Fruit fly (Drosophila melanogaster): ENCODE data around the gene CG17568.

Gene CG17568

DNA sequence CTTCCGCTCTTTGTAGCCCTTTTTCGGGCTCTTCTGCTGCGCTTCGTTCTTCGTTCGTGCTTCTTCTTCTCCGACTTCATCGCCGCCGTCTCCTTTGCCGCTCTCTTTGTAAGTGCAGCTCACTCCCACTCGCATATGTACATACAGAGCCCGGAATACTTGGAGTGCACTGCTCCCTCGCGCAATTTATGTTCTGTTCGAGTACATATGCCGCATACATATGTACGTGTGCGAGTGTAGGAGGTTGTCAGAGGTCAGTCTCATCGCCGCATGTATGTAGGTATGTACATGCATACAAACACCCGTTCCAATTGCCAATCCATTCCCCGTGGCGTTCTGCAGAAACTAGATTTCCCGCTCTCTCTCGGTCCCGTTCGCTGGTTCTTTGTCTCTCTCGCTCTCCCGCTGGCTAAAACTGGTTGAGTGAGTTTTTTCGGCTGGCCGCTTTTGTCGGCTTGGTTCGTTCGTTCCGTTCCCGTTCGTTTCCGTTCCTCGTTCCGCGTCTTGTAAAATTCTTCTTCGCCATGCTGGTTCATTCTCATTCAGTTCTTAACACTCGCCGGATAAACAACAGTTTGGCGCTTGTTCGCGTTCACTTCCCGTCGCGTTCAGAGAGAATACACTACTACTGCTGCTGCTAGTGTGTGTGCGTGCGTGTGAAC lies 23.4 kb downstream of the CG17568 start:
- TF ChIP-seq CG7101 (tag; optimal IDR thresholded peaks at IDR 0.05) (peak; percentile 42), CG12768 (GFP tag; optimal IDR thresholded peaks at IDR 0.05) (peak; percentile 59), CG1620 (GFP tag; optimal IDR thresholded peaks at IDR 0.05) (no peak), CG14711 (tag; optimal IDR thresholded peaks at IDR 0.05) (peak; percentile 26), bab1 (GFP tag; optimal IDR thresholded peaks at IDR 0.05) (peak; percentile 48), cic (GFP tag; optimal IDR thresholded peaks at IDR 0.05) (peak; percentile 59), tj (GFP tag; optimal IDR thresholded peaks at IDR 0.05) (peak; percentile 39), CG11617 (GFP tag; optimal IDR thresholded peaks at IDR 0.05) (no peak), CG7045 (GFP tag; optimal IDR thresholded peaks at IDR 0.05) (no peak), Crg-1 (GFP tag; optimal IDR thresholded peaks at IDR 0.05) (no peak), CG5204 (GFP tag; optimal IDR thresholded peaks at IDR 0.05) (no peak), cnc (optimal IDR thresholded peaks at IDR 0.05) (no peak), ovo (GFP tag; optimal IDR thresholded peaks at IDR 0.05) (peak; percentile 64), Mnt (GFP tag; optimal IDR thresholded peaks at IDR 0.05) (peak; percentile 82), CG33017 (tag; optimal IDR thresholded peaks at IDR 0.05) (peak; percentile 32), Clk (GFP tag; optimal IDR thresholded peaks at IDR 0.05) (no peak), kay (GFP tag; ENCODE audit: borderline replicate concordance) (no peak), Hr96 (GFP tag; optimal IDR thresholded peaks at IDR 0.05) (peak; percentile 46), pad (GFP tag; optimal IDR thresholded peaks at IDR 0.05) (peak; percentile 70), toe (GFP tag; optimal IDR thresholded peaks at IDR 0.05) (no peak)

dm6 chr2L:19156737-19157287 lies 24.7 kb downstream of the CG17568 start:
- TF ChIP-seq bab1 (GFP tag; optimal IDR thresholded peaks at IDR 0.05), result peak; percentile 37
- no peak for TF ChIP-seq cnc (optimal IDR thresholded peaks at IDR 0.05)

dm6 chr2L:19155937-19156736 lies 25.4 kb downstream of the CG17568 start:
- TF ChIP-seq tj (GFP tag; optimal IDR thresholded peaks at IDR 0.05), result peak; percentile 75
- no peak for TF ChIP-seq Clk (GFP tag; optimal IDR thresholded peaks at IDR 0.05)
- peak; percentile 48 for TF ChIP-seq kay (GFP tag; ENCODE audit: borderline replicate concordance)
- no peak for TF ChIP-seq cic (GFP tag; optimal IDR thresholded peaks at IDR 0.05)
- no peak for TF ChIP-seq CG7045 (GFP tag; optimal IDR thresholded peaks at IDR 0.05)
- TF ChIP-seq toe (GFP tag; optimal IDR thresholded peaks at IDR 0.05), result no peak
- TF ChIP-seq cnc (optimal IDR thresholded peaks at IDR 0.05), result no peak
- TF ChIP-seq bab1 (GFP tag; optimal IDR thresholded peaks at IDR 0.05), result peak; percentile 57
- no peak for TF ChIP-seq CG14711 (tag; optimal IDR thresholded peaks at IDR 0.05)
- no peak for TF ChIP-seq CG11617 (GFP tag; optimal IDR thresholded peaks at IDR 0.05)
- TF ChIP-seq Hr96 (GFP tag; optimal IDR thresholded peaks at IDR 0.05), result no peak
- TF ChIP-seq CG33017 (tag; optimal IDR thresholded peaks at IDR 0.05), result no peak

dm6 chr2L:19154893-19155389 lies 26.6 kb downstream of the CG17568 start:
- no peak for TF ChIP-seq tj (GFP tag; optimal IDR thresholded peaks at IDR 0.05)
- TF ChIP-seq bab1 (GFP tag; optimal IDR thresholded peaks at IDR 0.05), result no peak
- no peak for TF ChIP-seq cnc (optimal IDR thresholded peaks at IDR 0.05)
- no peak for TF ChIP-seq Clk (GFP tag; optimal IDR thresholded peaks at IDR 0.05)
- no peak for TF ChIP-seq kay (GFP tag; ENCODE audit: borderline replicate concordance)
- TF ChIP-seq CG14711 (tag; optimal IDR thresholded peaks at IDR 0.05), result no peak
- no peak for TF ChIP-seq ovo (GFP tag; optimal IDR thresholded peaks at IDR 0.05)
- no peak for TF ChIP-seq CG7045 (GFP tag; optimal IDR thresholded peaks at IDR 0.05)
- TF ChIP-seq CG12768 (GFP tag; optimal IDR thresholded peaks at IDR 0.05), result no peak
- TF ChIP-seq toe (GFP tag; optimal IDR thresholded peaks at IDR 0.05), result no peak
- TF ChIP-seq pad (GFP tag; optimal IDR thresholded peaks at IDR 0.05), result no peak
- no peak for TF ChIP-seq cic (GFP tag; optimal IDR thresholded peaks at IDR 0.05)

DNA sequence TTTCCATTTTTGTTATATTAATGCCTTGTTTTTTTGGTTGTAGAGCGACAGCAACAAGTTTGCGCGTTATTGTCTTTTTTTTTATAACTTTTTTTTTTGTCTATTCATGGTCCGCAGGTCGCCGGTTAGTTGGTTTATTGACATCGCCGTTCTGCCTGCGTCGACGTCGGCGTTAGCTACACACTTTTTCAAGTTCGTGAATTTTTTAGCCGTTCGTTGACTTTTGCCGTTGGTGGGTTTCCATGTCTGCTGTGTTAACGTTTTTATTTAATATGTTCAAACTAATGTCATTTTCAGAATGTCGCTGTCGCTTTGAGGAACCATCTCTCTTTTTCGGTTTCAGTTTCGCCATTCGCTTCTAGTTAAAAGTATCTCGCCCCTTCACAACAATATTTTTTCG lies 34.9 kb downstream of the CG17568 start:
- no peak for TF ChIP-seq CG12768 (GFP tag; optimal IDR thresholded peaks at IDR 0.05)
- TF ChIP-seq kay (GFP tag; ENCODE audit: borderline replicate concordance), result peak; percentile 57

DNA sequence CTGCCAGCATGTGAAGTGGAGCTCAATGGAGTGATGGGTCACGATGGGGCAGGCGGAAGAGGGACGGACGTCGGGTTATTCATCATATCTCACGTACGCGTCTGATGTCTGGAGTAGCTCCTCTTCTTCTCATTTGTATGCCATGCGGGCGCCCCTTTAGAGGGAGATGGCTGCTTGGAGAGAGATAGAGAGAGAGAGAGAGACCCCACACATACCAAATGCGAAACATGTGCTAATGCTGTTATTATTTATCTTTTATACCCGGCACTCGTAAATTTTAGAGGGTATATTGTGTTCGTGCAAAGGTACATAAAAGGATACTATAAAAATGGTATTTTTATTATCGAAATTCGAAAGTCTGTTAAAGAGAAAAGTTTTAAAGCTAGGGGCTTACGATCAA lies 35.5 kb downstream of the CG17568 start:
- TF ChIP-seq CG11617 (GFP tag; optimal IDR thresholded peaks at IDR 0.05), result no peak
- TF ChIP-seq CG12768 (GFP tag; optimal IDR thresholded peaks at IDR 0.05), result no peak
- no peak for TF ChIP-seq ovo (GFP tag; optimal IDR thresholded peaks at IDR 0.05)
- TF ChIP-seq pad (GFP tag; optimal IDR thresholded peaks at IDR 0.05), result no peak
- TF ChIP-seq Clk (GFP tag; optimal IDR thresholded peaks at IDR 0.05), result no peak
- no peak for TF ChIP-seq bab1 (GFP tag; optimal IDR thresholded peaks at IDR 0.05)
- TF ChIP-seq CG5204 (GFP tag; optimal IDR thresholded peaks at IDR 0.05), result no peak
- no peak for TF ChIP-seq Hr96 (GFP tag; optimal IDR thresholded peaks at IDR 0.05)
- TF ChIP-seq cnc (optimal IDR thresholded peaks at IDR 0.05), result no peak
- no peak for TF ChIP-seq Mnt (GFP tag; optimal IDR thresholded peaks at IDR 0.05)
- no peak for TF ChIP-seq cic (GFP tag; optimal IDR thresholded peaks at IDR 0.05)
- no peak for TF ChIP-seq CG33017 (tag; optimal IDR thresholded peaks at IDR 0.05)

Measured in whole organism, adult.